Worm (Caenorhabditis elegans) whole organism, young adult: ENCODE measurements around the gene gmeb-3.

Experiments
- C06A6.2 ChIP-seq: fragments of 200-800 bp; sonication (Bioruptor generic); conservative IDR thresholded peaks from 2 replicates; pipeline ENCODE4 v1.3.6; 2022; ENCODE audit warnings: missing genetic modification characterization, missing compliant biosample characterization
- C17E4.6 ChIP-seq: fragments of 200-800 bp; sonication (Bioruptor generic); IDR thresholded peaks from 2 replicates; pipeline ENCODE4 v1.3.6; 2022; ENCODE audit warnings: missing genetic modification reagents, missing genetic modification characterization, missing compliant biosample characterization
- F22D6.2 ChIP-seq: sonication (generic microtip); optimal IDR thresholded peaks from 2 replicates; lab custom pipeline; 2016; ENCODE audit warnings: mild to moderate bottlenecking, missing genetic modification characterization, missing compliant biosample characterization
- F52B5.7 ChIP-seq: sonication (generic microtip); optimal IDR thresholded peaks from 2 replicates; lab custom pipeline; 2016; ENCODE audit warnings: mild to moderate bottlenecking, missing genetic modification characterization, missing compliant biosample characterization
- F57A8.1 ChIP-seq: fragments of 200-800 bp; sonication (Bioruptor generic); optimal IDR thresholded peaks from 2 replicates; lab custom pipeline; 2018; ENCODE audit warnings: mild to moderate bottlenecking, missing genetic modification characterization, moderate library complexity, missing compliant biosample characterization
- Y95B8A.8 ChIP-seq: fragments of 200-800 bp; sonication (Bioruptor generic); IDR thresholded peaks from 2 replicates; pipeline ENCODE4 v1.3.6; 2022; ENCODE audit warnings: missing genetic modification reagents, missing genetic modification characterization, missing compliant biosample characterization
- atf-7 ChIP-seq: sonication (generic microtip); optimal IDR thresholded peaks from 2 replicates; lab custom pipeline; 2017; ENCODE audit warnings: mild to moderate bottlenecking, missing genetic modification characterization, missing compliant biosample characterization
- attf-5 ChIP-seq: fragments of 200-800 bp; sonication (Bioruptor generic); optimal IDR thresholded peaks from 2 replicates; lab custom pipeline; 2018; ENCODE audit warnings: mild to moderate bottlenecking, missing genetic modification characterization, missing compliant biosample characterization
- attf-6 ChIP-seq: fragments of 200-800 bp; sonication (Bioruptor generic); IDR thresholded peaks from 2 replicates; pipeline ENCODE4 v1.3.6; 2022; ENCODE audit warnings: missing genetic modification reagents, missing genetic modification characterization, missing compliant biosample characterization
- cebp-1 ChIP-seq, 2 experiments: fragments of 200-800 bp in 1 of 2; sonication (Bioruptor generic) in 1 of 2; sonication (generic microtip) in 1 of 2; IDR thresholded peaks in 1 of 2; optimal IDR thresholded peaks in 1 of 2; 2 replicates each; pipeline versions ENCODE4 v1.3.6 to Lab custom; 2017 to 2022; ENCODE audit warnings: missing compliant biosample characterization in 2 of 2, missing genetic modification characterization in 2 of 2, mild to moderate bottlenecking in 1 of 2, missing genetic modification reagents in 1 of 2, moderate library complexity in 1 of 2
- ceh-27 ChIP-seq: fragments of 200-800 bp; sonication (Bioruptor generic); optimal IDR thresholded peaks from 2 replicates; lab custom pipeline; 2018; ENCODE audit warnings: mild to moderate bottlenecking, missing genetic modification characterization, moderate library complexity, missing compliant biosample characterization
- ceh-58 ChIP-seq: fragments of 200-800 bp; sonication (Bioruptor generic); IDR thresholded peaks from 2 replicates; pipeline ENCODE4 v1.3.6; 2022; ENCODE audit warnings: missing genetic modification characterization, missing compliant biosample characterization
- ceh-79 ChIP-seq: sonication (generic microtip); optimal IDR thresholded peaks from 2 replicates; lab custom pipeline; 2017; ENCODE audit warnings: mild to moderate bottlenecking, missing genetic modification characterization, missing compliant biosample characterization
- dpff-1 ChIP-seq: sonication (generic microtip); optimal IDR thresholded peaks from 2 replicates; lab custom pipeline; 2017; ENCODE audit warnings: mild to moderate bottlenecking, missing genetic modification characterization, missing compliant biosample characterization
- egl-18 ChIP-seq: fragments of 200-800 bp; sonication (Bioruptor generic); IDR thresholded peaks from 2 replicates; pipeline ENCODE4 v1.3.6; 2022; ENCODE audit warnings: missing genetic modification reagents, missing genetic modification characterization, missing compliant biosample characterization
- him-1 ChIP-seq: sonication (generic microtip); optimal IDR thresholded peaks from 2 replicates; lab custom pipeline; 2016; ENCODE audit warnings: missing genotype, missing genetic modification reagents, missing genetic modification characterization, missing compliant biosample characterization
- lin-54 ChIP-seq: fragments of 200-800 bp; sonication (Bioruptor generic); optimal IDR thresholded peaks from 2 replicates; lab custom pipeline; 2018; ENCODE audit warnings: mild to moderate bottlenecking, missing genetic modification characterization, missing compliant biosample characterization
- madf-10 ChIP-seq: sonication (generic microtip); optimal IDR thresholded peaks from 2 replicates; lab custom pipeline; 2016; ENCODE audit warnings: mild to moderate bottlenecking, missing genetic modification characterization, missing compliant biosample characterization
- madf-6 ChIP-seq: fragments of 200-800 bp; sonication (Bioruptor generic); IDR thresholded peaks from 2 replicates; pipeline ENCODE4 v1.3.6; 2022; ENCODE audit warnings: missing genetic modification reagents, missing genetic modification characterization, missing compliant biosample characterization
- madf-8 ChIP-seq: fragments of 200-800 bp; sonication (Bioruptor generic); conservative IDR thresholded peaks from 2 replicates; pipeline ENCODE4 v1.3.6; 2022; ENCODE audit warnings: missing genetic modification reagents, missing genetic modification characterization, missing compliant biosample characterization
- nhr-80 ChIP-seq: sonication (generic microtip); optimal IDR thresholded peaks from 2 replicates; lab custom pipeline; 2016; ENCODE audit warnings: missing genetic modification characterization, missing compliant biosample characterization
- pha-4 ChIP-seq: fragments of 150-350 bp; sonication (generic microtip); optimal IDR thresholded peaks from 2 replicates; lab custom pipeline; 2014; ENCODE audit warnings: missing biosample characterization, missing genetic modification reagents, missing genetic modification characterization
- rec-8 ChIP-seq, 2 experiments: sonication (generic microtip); optimal IDR thresholded peaks; 2 replicates each; lab custom pipeline; 2016; ENCODE audit warnings: mild to moderate bottlenecking in 2 of 2, missing genetic modification characterization in 2 of 2, missing genetic modification reagents in 2 of 2, missing genotype in 2 of 2, missing biosample characterization in 1 of 2, missing compliant biosample characterization in 1 of 2, moderate library complexity in 1 of 2
- snpc-1.1 ChIP-seq: sonication (generic microtip); optimal IDR thresholded peaks from 2 replicates; lab custom pipeline; 2017; ENCODE audit warnings: missing genetic modification characterization, mild to moderate bottlenecking, missing compliant biosample characterization, antibody characterized with exemption, moderate library complexity, missing genotype, missing genetic modification reagents; ENCODE audit not compliant: insufficient read depth
- snpc-4 ChIP-seq, 5 experiments: fragments of 150-350 bp in 1 of 5; sonication (generic microtip) in 4 of 5; optimal IDR thresholded peaks; 2 replicates each; lab custom pipeline; 2014 to 2018; ENCODE audit warnings: missing genetic modification characterization in 5 of 5, missing biosample characterization in 3 of 5, antibody characterized with exemption in 2 of 5, mild to moderate bottlenecking in 2 of 5, missing compliant biosample characterization in 2 of 5, missing genotype in 2 of 5, moderate library complexity in 2 of 5, missing genetic modification reagents in 1 of 5
- tbp1 ChIP-seq: fragments of 200-800 bp; sonication (Bioruptor generic); optimal IDR thresholded peaks from 2 replicates; lab custom pipeline; 2018; ENCODE audit warnings: mild to moderate bottlenecking, missing genetic modification characterization, missing compliant biosample characterization
- unc-130 ChIP-seq: sonication (generic microtip); optimal IDR thresholded peaks from 2 replicates; lab custom pipeline; 2016; ENCODE audit warnings: missing genetic modification reagents, missing genetic modification characterization, missing compliant biosample characterization
- zim-3 ChIP-seq: sonication (generic microtip); optimal IDR thresholded peaks from 2 replicates; lab custom pipeline; 2017; ENCODE audit warnings: mild to moderate bottlenecking, missing genetic modification characterization, moderate library complexity, missing compliant biosample characterization
- ztf-22 ChIP-seq: fragments of 200-800 bp; sonication (Bioruptor generic); optimal IDR thresholded peaks from 2 replicates; lab custom pipeline; 2018; ENCODE audit warnings: mild to moderate bottlenecking, missing genetic modification characterization, moderate library complexity, missing compliant biosample characterization
- ztf-25 ChIP-seq: fragments of 200-800 bp; sonication (Bioruptor generic); IDR thresholded peaks from 2 replicates; pipeline ENCODE4 v1.3.6; 2022; ENCODE audit warnings: missing genetic modification reagents, missing genetic modification characterization, missing compliant biosample characterization

gmeb-3 gene

DNA sequence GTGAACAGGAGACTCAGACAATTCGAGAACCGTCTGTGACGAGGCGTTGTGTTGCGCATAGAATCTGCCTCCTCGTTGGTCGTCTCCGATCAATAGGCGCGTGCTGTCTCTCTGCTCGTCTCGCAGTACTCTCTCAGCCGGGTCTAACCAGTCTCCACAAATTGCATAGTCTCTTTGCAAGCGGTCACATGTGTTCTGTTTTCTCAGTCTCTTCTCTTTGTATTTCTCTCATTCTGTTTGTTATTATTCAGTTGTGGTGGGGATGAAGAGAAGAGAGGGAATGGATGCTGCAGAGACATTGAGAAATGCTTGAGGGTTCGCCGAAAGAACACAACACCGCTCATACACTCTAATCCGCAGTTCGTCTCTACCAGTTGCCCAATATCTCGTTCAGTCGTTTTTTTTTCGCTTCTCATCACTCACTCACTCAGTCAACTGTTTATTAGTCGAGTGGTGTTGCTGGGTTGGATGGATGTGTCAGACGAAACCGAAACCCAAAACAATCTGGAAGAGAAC lies 33.1 kb downstream of the gmeb-3 start (continued):
- no peak for TF ChIP-seq Y95B8A.8 (GFP tag; lab: Robert Waterston, UW)
- peak; percentile 5 for TF ChIP-seq snpc-1.1 (tag; lab: Kevin White, UChicago)
- TF ChIP-seq attf-5 (GFP tag; lab: Kevin White, UChicago), result peak; percentile 89
- peak; percentile 53 for TF ChIP-seq dpff-1 (tag; lab: Kevin White, UChicago)
- TF ChIP-seq madf-10 (tag; lab: Kevin White, UChicago), result peak; percentile 86
- TF ChIP-seq C06A6.2, result peak; percentile 86
- TF ChIP-seq atf-7 (tag; lab: Kevin White, UChicago), result peak; percentile 84
- TF ChIP-seq lin-54 (GFP tag; lab: Kevin White, UChicago), result peak; percentile 77
- peak; percentile 54 for TF ChIP-seq ztf-22 (GFP tag; lab: Kevin White, UChicago)
- TF ChIP-seq nhr-80 (tag; lab: Kevin White, UChicago), result peak; percentile 72
- TF ChIP-seq pha-4 (tag; lab: Kevin White, UChicago), result peak; percentile 82

DNA sequence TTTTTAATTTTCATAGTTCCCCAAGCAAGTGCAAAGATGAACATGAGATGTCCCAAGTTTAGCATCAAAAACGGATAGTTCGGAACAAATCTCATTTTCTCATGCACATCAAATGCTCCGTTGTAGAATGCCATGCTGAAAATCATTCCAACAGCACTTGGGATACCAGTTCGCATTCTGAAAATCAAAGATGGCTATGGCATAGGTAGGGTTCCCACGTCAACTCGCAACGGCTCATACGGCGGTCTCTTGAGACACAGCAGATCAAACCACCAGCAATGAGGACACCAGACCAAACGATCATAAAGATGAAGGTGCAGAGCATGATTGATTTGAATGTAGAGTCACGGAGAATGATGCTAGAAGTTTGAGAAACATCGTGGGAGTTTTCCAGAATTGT lies 34.8 kb downstream of the gmeb-3 start:
- no peak for TF ChIP-seq tbp1 (GFP tag; lab: Kevin White, UChicago)
- no peak for TF ChIP-seq F22D6.2 (tag; lab: Kevin White, UChicago)
- TF ChIP-seq atf-7 (tag; lab: Kevin White, UChicago), result no peak
- TF ChIP-seq madf-10 (tag; lab: Kevin White, UChicago), result no peak
- TF ChIP-seq madf-8 (GFP tag; lab: Robert Waterston, UW), result no peak
- TF ChIP-seq rec-8 (tag; optimal IDR thresholded peaks at IDR 0.05; lab: Kevin White, UChicago), result no peak
- no peak for TF ChIP-seq nhr-80 (tag; lab: Kevin White, UChicago)
- no peak for TF ChIP-seq ceh-27 (GFP tag; lab: Kevin White, UChicago)
- TF ChIP-seq ceh-79 (tag; lab: Kevin White, UChicago), result no peak
- no peak for TF ChIP-seq madf-6 (GFP tag; lab: Robert Waterston, UW)
- no peak for TF ChIP-seq egl-18

DNA sequence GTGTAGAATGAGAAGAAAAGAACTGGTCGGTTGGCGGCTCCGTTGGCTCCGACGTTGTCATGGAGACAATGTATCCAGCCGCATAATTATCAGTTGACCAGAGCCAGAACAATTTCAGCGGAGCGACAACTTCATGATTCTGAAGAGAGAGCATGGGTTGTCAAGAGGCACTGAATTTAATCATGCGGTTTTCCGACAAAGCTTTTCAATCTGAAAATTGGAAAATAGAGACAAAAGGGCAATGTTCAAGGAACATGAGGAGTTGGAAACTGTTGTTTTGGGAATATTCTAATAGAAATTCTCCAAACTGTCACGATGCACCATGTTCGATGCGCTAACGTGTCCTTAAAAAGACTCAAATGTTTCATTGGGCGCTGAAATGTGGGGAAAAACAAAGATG lies 36.1 kb downstream of the gmeb-3 start, which contains the start of gene xbx-5:
Gene xbx-5 (minus strand): TSS at position 56 of the 400 bp plus-strand sequence.
- TF ChIP-seq F52B5.7 (tag; lab: Kevin White, UChicago) (no peak), tbp1 (GFP tag; lab: Kevin White, UChicago) (no peak), cebp-1 (GFP tag; IDR thresholded peaks at IDR 0.05; lab: Robert Waterston, UW) (0 out of 2 replicates have a peak, but pooled peaks have one; percentile 16), cebp-1 (tag; optimal IDR thresholded peaks at IDR 0.05; lab: Kevin White, UChicago) (no peak)

DNA sequence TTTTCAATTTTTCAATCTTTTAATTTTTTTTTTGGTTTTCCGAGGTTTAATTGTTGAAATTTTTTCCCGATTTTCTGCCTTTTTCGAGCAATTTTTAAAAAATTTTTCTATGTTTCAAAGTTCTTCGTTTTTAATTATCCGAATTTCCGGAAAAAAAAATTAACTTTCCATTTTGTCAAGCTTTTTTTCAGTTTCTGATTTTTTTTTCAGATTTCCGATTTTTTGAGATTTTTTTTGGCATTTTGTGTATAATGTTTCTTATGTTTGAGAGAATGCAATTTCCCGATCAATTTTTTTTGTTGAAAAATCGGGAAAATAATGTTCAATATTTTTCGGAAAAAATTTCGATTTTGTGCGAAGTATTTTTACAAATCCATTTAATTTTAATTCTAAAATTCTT lies 38.6 kb downstream of the gmeb-3 start:
- TF ChIP-seq unc-130 (no peak), ztf-25 (GFP tag; lab: Robert Waterston, UW) (no peak), ceh-58 (no peak), him-1 (tag; lab: Kevin White, UChicago) (no peak), zim-3 (tag; lab: Kevin White, UChicago) (no peak), F57A8.1 (GFP tag; lab: Kevin White, UChicago) (no peak), snpc-4 (GFP tag; optimal IDR thresholded peaks at IDR 0.05; lab: Kevin White, UChicago) (no peak), snpc-4 (tag; optimal IDR thresholded peaks at IDR 0.05; lab: Kevin White, UChicago) (no peak), C17E4.6 (GFP tag; lab: Robert Waterston, UW) (no peak), attf-6 (GFP tag; lab: Robert Waterston, UW) (no peak)
